Worm (Caenorhabditis elegans): ENCODE measurements around the gene pas-2.
A peak's percentile ranks its signal among the peaks of the same experiment; 100 is the strongest.

Gene pas-2

DNA sequence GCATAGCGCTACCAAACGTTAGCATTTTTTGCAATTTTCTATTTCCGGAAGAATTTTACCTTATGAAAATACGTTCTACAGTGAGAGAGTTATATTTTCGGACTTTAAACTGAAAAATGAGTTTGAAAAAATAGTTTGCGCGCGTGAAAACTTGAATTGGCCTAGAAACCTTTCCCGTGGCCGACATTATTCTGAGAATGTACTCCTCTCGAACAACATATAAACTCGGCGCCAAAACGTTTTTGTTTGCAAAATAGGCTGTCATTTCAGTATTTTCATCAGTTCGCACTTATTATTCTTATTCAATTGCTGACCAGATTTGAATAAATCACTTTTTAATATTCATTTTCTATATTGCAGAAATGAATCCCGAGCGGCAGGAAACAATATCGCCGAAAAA is 33.4 kb upstream of the pas-2 start, which contains the start of the genes mre-11 and wdr-5.3:
Gene mre-11 (minus strand): TSS at position 113 of the 400 bp plus-strand sequence.
Gene wdr-5.3 (plus strand): TSS at position 361 of the 400 bp plus-strand sequence.
- TF ChIP-seq skn-1 (tag; optimal IDR thresholded peaks at IDR 0.05) (peak; percentile 12), mdl-1 (tag; optimal IDR thresholded peaks at IDR 0.05) (no peak), lin-15B (tag; optimal IDR thresholded peaks at IDR 0.05) (peak; percentile 76), nhr-25 (tag; optimal IDR thresholded peaks at IDR 0.05) (peak; percentile 24), nfya-1 (tag; optimal IDR thresholded peaks at IDR 0.05; ENCODE audit: insufficient read depth) (peak; percentile 66), elt-2 (tag; optimal IDR thresholded peaks at IDR 0.05) (peak; percentile 36), ceh-9 (tag; optimal IDR thresholded peaks at IDR 0.05) (no peak), snpc-4 (tag; optimal IDR thresholded peaks at IDR 0.05) (peak; percentile 85), nhr-43 (tag; optimal IDR thresholded peaks at IDR 0.05; ENCODE audit: poor library complexity, severe bottlenecking) (peak; percentile 58), lsy-12 (tag; optimal IDR thresholded peaks at IDR 0.05) (no peak), ztf-4 (tag; optimal IDR thresholded peaks at IDR 0.05) (no peak), nhr-23 (tag; optimal IDR thresholded peaks at IDR 0.05) (peak; percentile 62), ZK546.5 (tag; optimal IDR thresholded peaks at IDR 0.05) (no peak), ama-1 (optimal IDR thresholded peaks at IDR 0.05) (no peak)

DNA sequence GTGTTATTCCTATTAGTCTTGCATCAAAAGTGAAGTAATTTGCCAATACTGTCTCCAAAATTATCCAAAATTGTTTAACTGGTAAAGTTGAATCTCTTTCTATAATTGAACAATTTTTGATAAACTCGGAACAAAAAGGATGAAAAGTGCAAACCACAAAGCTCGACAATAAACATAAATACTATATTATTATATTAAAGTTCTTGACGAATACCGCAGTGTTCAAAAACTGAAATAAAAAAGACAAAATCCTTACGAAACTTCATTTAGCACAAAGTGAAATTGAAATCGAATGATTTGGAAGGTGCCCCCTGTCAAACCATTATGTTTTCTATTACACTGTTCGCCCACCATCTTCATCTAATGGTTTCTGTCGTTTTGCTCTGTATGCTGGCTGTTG is 28.8 kb upstream of the pas-2 start, which contains the start of gene ZC302.3:
Gene ZC302.3 (minus strand): TSS at position 101 of the 400 bp plus-strand sequence.
- no peak for TF ChIP-seq lin-15B (tag; optimal IDR thresholded peaks at IDR 0.05)
- TF ChIP-seq zag-1 (tag; optimal IDR thresholded peaks at IDR 0.05), result no peak
- no peak for TF ChIP-seq nfya-1 (tag; optimal IDR thresholded peaks at IDR 0.05; ENCODE audit: insufficient read depth)
- TF ChIP-seq unc-62 (GFP tag; optimal IDR thresholded peaks at IDR 0.05), result no peak
- no peak for TF ChIP-seq ceh-16 (tag; optimal IDR thresholded peaks at IDR 0.05)
- no peak for TF ChIP-seq elt-1 (tag; optimal IDR thresholded peaks at IDR 0.05)
- TF ChIP-seq ama-1 (optimal IDR thresholded peaks at IDR 0.05), result no peak
- TF ChIP-seq ceh-9 (tag; optimal IDR thresholded peaks at IDR 0.05), result no peak
- TF ChIP-seq ztf-4 (tag; optimal IDR thresholded peaks at IDR 0.05), result no peak
- TF ChIP-seq elt-3 (tag; optimal IDR thresholded peaks at IDR 0.05), result no peak
- TF ChIP-seq lin-39 (tag; optimal IDR thresholded peaks at IDR 0.05), result no peak
- no peak for TF ChIP-seq daf-12 (tag; optimal IDR thresholded peaks at IDR 0.05)
- TF ChIP-seq aly-2 (tag; optimal IDR thresholded peaks at IDR 0.05), result no peak
- TF ChIP-seq egl-27 (tag; optimal IDR thresholded peaks at IDR 0.05), result no peak
- no peak for TF ChIP-seq nhr-23 (tag; optimal IDR thresholded peaks at IDR 0.05)
- TF ChIP-seq nhr-43 (tag; optimal IDR thresholded peaks at IDR 0.05; ENCODE audit: poor library complexity, severe bottlenecking), result no peak
- TF ChIP-seq pqm-1 (tag; optimal IDR thresholded peaks at IDR 0.05), result no peak
- no peak for TF ChIP-seq jun-1 (tag; optimal IDR thresholded peaks at IDR 0.05)

DNA sequence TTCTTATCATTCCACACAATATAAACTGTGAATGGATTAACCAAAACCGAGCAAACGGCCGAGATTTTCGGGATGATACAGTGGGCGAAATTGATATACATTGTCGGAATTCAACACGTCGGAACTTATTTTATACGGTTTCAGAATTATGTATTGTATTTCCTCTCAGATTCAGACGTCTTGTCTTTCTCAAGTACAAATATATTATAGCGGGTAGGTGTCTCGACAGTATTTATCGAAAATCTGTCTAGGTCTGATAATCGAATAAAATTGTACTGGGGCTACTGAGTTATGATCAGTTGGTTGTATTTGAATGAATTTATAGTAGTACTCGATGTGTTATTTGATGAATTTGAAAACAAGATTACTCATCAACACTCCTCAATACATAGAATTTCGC is 26.5 kb upstream of the pas-2 start, which contains the start of gene srj-22:
Gene srj-22 (minus strand): TSS at position 101 of the 400 bp plus-strand sequence.
- TF ChIP-seq unc-62 (GFP tag; optimal IDR thresholded peaks at IDR 0.05) (no peak), aly-2 (tag; optimal IDR thresholded peaks at IDR 0.05) (no peak), lin-15B (tag; optimal IDR thresholded peaks at IDR 0.05) (no peak), nhr-67 (tag; optimal IDR thresholded peaks at IDR 0.05) (no peak), nhr-237 (tag; optimal IDR thresholded peaks at IDR 0.05) (no peak), nhr-11 (tag; optimal IDR thresholded peaks at IDR 0.05) (no peak), sea-2 (GFP tag; optimal IDR thresholded peaks at IDR 0.05) (no peak), mml-1 (tag; optimal IDR thresholded peaks at IDR 0.05) (no peak), tbx-2 (tag; optimal IDR thresholded peaks at IDR 0.05) (no peak), ceh-9 (tag; optimal IDR thresholded peaks at IDR 0.05) (no peak), lin-39 (tag; optimal IDR thresholded peaks at IDR 0.05) (no peak)

DNA sequence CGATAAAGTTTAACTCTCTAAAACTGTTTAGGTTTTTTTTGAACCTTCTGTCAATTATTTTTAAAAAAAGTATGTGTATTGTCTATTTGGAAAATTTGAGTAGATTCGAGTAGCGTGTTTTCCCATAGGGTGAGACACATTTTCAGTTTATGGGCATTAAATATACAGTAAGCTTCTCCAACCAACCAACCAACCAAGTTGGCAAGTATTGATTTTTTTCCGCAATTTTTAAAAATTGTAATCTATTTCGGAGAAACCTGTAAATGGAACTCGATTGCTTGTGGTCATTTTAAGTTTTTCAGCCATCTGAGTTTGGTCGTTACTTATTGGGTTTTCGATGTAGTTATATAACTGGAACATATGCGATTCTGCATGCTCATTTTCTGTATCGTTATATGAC is 25.1 kb upstream of the pas-2 start, which contains the start of gene srj-21:
Gene srj-21 (plus strand): TSS at position 301 of the 400 bp plus-strand sequence.
- TF ChIP-seq nhr-12 (tag; optimal IDR thresholded peaks at IDR 0.05) (no peak), egl-5 (tag; optimal IDR thresholded peaks at IDR 0.05) (no peak), ZK546.5 (tag; optimal IDR thresholded peaks at IDR 0.05) (no peak), snpc-4 (tag; optimal IDR thresholded peaks at IDR 0.05) (no peak), sea-2 (GFP tag; optimal IDR thresholded peaks at IDR 0.05) (no peak), pqm-1 (tag; optimal IDR thresholded peaks at IDR 0.05) (no peak), R02D3.7 (tag; optimal IDR thresholded peaks at IDR 0.05) (no peak), ceh-9 (tag; optimal IDR thresholded peaks at IDR 0.05) (no peak), nhr-77 (tag; optimal IDR thresholded peaks at IDR 0.05) (no peak), nfya-1 (tag; optimal IDR thresholded peaks at IDR 0.05; ENCODE audit: insufficient read depth) (no peak), fkh-2 (tag; optimal IDR thresholded peaks at IDR 0.05) (no peak), nhr-76 (tag; optimal IDR thresholded peaks at IDR 0.05) (no peak), mml-1 (tag; optimal IDR thresholded peaks at IDR 0.05) (no peak), elt-1 (tag; optimal IDR thresholded peaks at IDR 0.05) (no peak), daf-12 (tag; optimal IDR thresholded peaks at IDR 0.05) (no peak)

Measured in whole organism, L3 larva.